Worm (Caenorhabditis elegans): ENCODE results near the gene K08B12.3.

The K08B12.3 gene

DNA sequence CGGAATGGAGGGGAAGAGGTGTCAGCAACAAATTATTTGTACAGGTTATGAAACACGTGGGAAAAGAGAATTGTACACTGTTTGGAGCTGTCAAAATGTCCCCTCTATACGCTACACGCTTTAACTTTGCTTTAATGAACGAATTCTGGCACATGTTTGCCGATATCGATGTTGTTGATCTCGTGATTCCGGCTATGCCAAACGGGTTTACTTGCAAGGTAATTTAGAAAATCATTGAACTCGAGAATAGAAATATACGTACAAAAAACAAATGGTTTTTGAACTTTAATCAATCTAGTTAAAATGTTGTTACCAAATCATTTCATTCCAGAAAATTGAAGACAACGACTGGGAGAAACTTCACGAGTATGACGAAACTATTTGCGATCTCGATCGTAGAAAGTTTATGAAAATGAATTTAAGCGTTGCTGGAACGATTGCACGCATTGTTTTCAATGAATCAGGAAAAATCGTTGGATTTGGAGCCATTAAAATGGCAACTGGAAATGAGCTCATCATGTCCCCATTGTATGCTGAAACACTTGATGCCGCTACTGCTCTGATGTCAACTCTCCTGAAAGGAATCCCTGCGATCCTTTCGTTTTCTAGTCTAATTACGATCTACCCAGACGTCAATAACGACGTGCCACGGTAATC is 42.3 kb downstream of the K08B12.3 start:
- TF ChIP-seq ama-1 (optimal IDR thresholded peaks at IDR 0.05) (peak; percentile 2), nhr-25 (tag; optimal IDR thresholded peaks at IDR 0.05) (peak; percentile 41), snpc-4 (tag; optimal IDR thresholded peaks at IDR 0.05) (no peak), jun-1 (tag; optimal IDR thresholded peaks at IDR 0.05) (peak; percentile 20), nhr-237 (tag; optimal IDR thresholded peaks at IDR 0.05) (no peak), ceh-9 (tag; optimal IDR thresholded peaks at IDR 0.05) (no peak), egl-27 (tag; optimal IDR thresholded peaks at IDR 0.05) (no peak), lin-15B (tag; optimal IDR thresholded peaks at IDR 0.05) (no peak), fkh-10 (GFP tag; optimal IDR thresholded peaks at IDR 0.05) (no peak), elt-2 (tag; optimal IDR thresholded peaks at IDR 0.05) (no peak), unc-39 (tag; optimal IDR thresholded peaks at IDR 0.05) (no peak), aly-2 (tag; optimal IDR thresholded peaks at IDR 0.05) (no peak), elt-1 (tag; optimal IDR thresholded peaks at IDR 0.05) (no peak), nhr-43 (tag; optimal IDR thresholded peaks at IDR 0.05; ENCODE audit: poor library complexity, severe bottlenecking) (peak; percentile 21)

- TF ChIP-seq lin-39 (tag; optimal IDR thresholded peaks at IDR 0.05) (no peak), nhr-43 (tag; optimal IDR thresholded peaks at IDR 0.05; ENCODE audit: poor library complexity, severe bottlenecking) (peak; percentile 75), pqm-1 (tag; optimal IDR thresholded peaks at IDR 0.05) (peak; percentile 6), fkh-2 (tag; optimal IDR thresholded peaks at IDR 0.05) (no peak), ztf-4 (tag; optimal IDR thresholded peaks at IDR 0.05) (no peak), unc-62 (GFP tag; optimal IDR thresholded peaks at IDR 0.05) (no peak), nhr-28 (tag; optimal IDR thresholded peaks at IDR 0.05) (peak; percentile 46), aly-2 (tag; optimal IDR thresholded peaks at IDR 0.05) (no peak), lsy-12 (tag; optimal IDR thresholded peaks at IDR 0.05) (peak; percentile 6), mdl-1 (tag; optimal IDR thresholded peaks at IDR 0.05) (no peak), elt-2 (tag; optimal IDR thresholded peaks at IDR 0.05) (peak; percentile 51), ceh-16 (tag; optimal IDR thresholded peaks at IDR 0.05) (no peak)
These were observed 43.4 kb downstream of the K08B12.3 start, which contains the start of gene fil-2 for ce11 chrV:6278117-6279081. fil-2 (plus strand) TSS chrV:6279031.

DNA sequence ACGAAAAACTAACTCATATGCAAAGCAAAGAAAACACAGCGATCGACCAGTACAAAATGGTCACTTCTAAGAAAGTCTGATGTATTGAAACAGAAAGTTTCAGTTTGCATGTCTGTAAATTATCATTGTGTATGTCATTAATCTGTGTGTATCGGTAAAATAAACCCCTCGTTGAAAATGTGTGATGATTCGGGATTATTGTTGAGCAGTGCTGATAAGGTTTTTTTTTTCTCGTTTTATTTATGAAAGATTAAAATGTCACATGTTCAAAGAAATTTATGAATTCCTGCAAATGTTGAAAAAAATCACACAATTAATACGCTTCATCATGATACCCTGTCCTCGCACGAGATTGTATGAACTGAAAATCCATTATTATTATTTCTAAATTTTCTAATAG is 45.1 kb downstream of the K08B12.3 start:
- TF ChIP-seq nhr-67 (tag; optimal IDR thresholded peaks at IDR 0.05) (no peak), pqm-1 (tag; optimal IDR thresholded peaks at IDR 0.05) (peak; percentile 77), elt-2 (tag; optimal IDR thresholded peaks at IDR 0.05) (peak; percentile 64), skn-1 (tag; optimal IDR thresholded peaks at IDR 0.05) (no peak)

ce11 chrV:6281175-6281574 is 46.2 kb downstream of the K08B12.3 start, which contains the start of the genes K12B6.4 and spe-49:
K12B6.4 (minus strand) TSS chrV:6281275.
spe-49 (plus strand) TSS chrV:6281359.
- TF ChIP-seq skn-1 (tag; optimal IDR thresholded peaks at IDR 0.05), result no peak
- no peak for TF ChIP-seq zag-1 (tag; optimal IDR thresholded peaks at IDR 0.05)
- TF ChIP-seq nhr-23 (tag; optimal IDR thresholded peaks at IDR 0.05), result no peak
- TF ChIP-seq lin-39 (tag; optimal IDR thresholded peaks at IDR 0.05), result no peak
- no peak for TF ChIP-seq fos-1 (tag; optimal IDR thresholded peaks at IDR 0.05)
- no peak for TF ChIP-seq R02D3.7 (tag; optimal IDR thresholded peaks at IDR 0.05)
- TF ChIP-seq egl-5 (tag; optimal IDR thresholded peaks at IDR 0.05), result no peak
- no peak for TF ChIP-seq hmg-11 (tag; optimal IDR thresholded peaks at IDR 0.05)
- no peak for TF ChIP-seq ztf-4 (tag; optimal IDR thresholded peaks at IDR 0.05)
- TF ChIP-seq jun-1 (tag; optimal IDR thresholded peaks at IDR 0.05), result no peak

- TF ChIP-seq nhr-25 (tag; optimal IDR thresholded peaks at IDR 0.05), result no peak
- TF ChIP-seq ama-1 (optimal IDR thresholded peaks at IDR 0.05), result no peak
- no peak for TF ChIP-seq ztf-4 (tag; optimal IDR thresholded peaks at IDR 0.05)
- no peak for TF ChIP-seq tbx-2 (tag; optimal IDR thresholded peaks at IDR 0.05)
These were observed 51.4 kb downstream of the K08B12.3 start, which contains the start of gene srn-1 for ce11 chrV:6286343-6286742. srn-1 (minus strand) TSS chrV:6286443.

Data from whole organism, L3 larva.